Fruit fly (Drosophila melanogaster) whole organism, embryonic: ENCODE data around the gene CG6295.
A peak's percentile ranks its signal among the peaks of the same experiment; 100 is the strongest.

Source experiments
- Atf6 ChIP-seq: fragments of 200-800 bp; sonication (Bioruptor generic); IDR thresholded peaks from 2 replicates; pipeline ENCODE4 v1.3.6; 2022; ENCODE audit warnings: missing biosample characterization, missing genetic modification characterization
- BEAF-32 ChIP-seq: fragments of 200-800 bp; sonication (Bioruptor generic); optimal IDR thresholded peaks from 3 replicates; lab custom pipeline; 2017; ENCODE audit warnings: missing biosample characterization, missing genetic modification characterization, mild to moderate bottlenecking, moderate library complexity, missing genetic modification reagents
- Bgb ChIP-seq: fragments of 200-800 bp; sonication (Bioruptor generic); IDR thresholded peaks from 2 replicates; pipeline ENCODE4 v1.3.6; 2022; ENCODE audit warnings: missing biosample characterization, missing genetic modification characterization; ENCODE audit not compliant: partially characterized antibody
- Blimp-1 ChIP-seq: fragments of 200-800 bp; sonication (Bioruptor generic); optimal IDR thresholded peaks from 3 replicates; lab custom pipeline; 2018; ENCODE audit warnings: missing biosample characterization, missing genetic modification characterization, mild to moderate bottlenecking, moderate library complexity, missing genetic modification reagents
- CG10462 ChIP-seq: fragments of 200-800 bp; sonication (Bioruptor generic); optimal IDR thresholded peaks from 2 replicates; lab custom pipeline; 2016; ENCODE audit warnings: missing biosample characterization, missing genetic modification characterization
- CG10565 ChIP-seq: fragments of 200-800 bp; sonication (Bioruptor generic); optimal IDR thresholded peaks from 3 replicates; lab custom pipeline; 2016; ENCODE audit warnings: missing biosample characterization, mild to moderate bottlenecking, missing genetic modification characterization
- CG12769 ChIP-seq: fragments of 200-800 bp; sonication (Bioruptor generic); optimal IDR thresholded peaks from 2 replicates; lab custom pipeline; 2019; ENCODE audit warnings: missing biosample characterization, mild to moderate bottlenecking, missing genetic modification characterization, moderate library complexity
- CG13287 ChIP-seq: fragments of 200-800 bp; sonication (Bioruptor generic); IDR thresholded peaks from 2 replicates; pipeline ENCODE4 v1.3.6; 2022; ENCODE audit warnings: missing biosample characterization, missing genetic modification characterization; ENCODE audit not compliant: partially characterized antibody
- CG13775 ChIP-seq: fragments of 200-800 bp; sonication (Bioruptor generic); optimal IDR thresholded peaks from 3 replicates; lab custom pipeline; 2017; ENCODE audit warnings: missing biosample characterization, mild to moderate bottlenecking, missing genetic modification characterization
- CG14014 ChIP-seq: fragments of 200-800 bp; sonication (Bioruptor generic); IDR thresholded peaks from 2 replicates; pipeline ENCODE4 v1.3.6; 2022; ENCODE audit warnings: missing biosample characterization, missing genetic modification characterization
- CG14441 ChIP-seq: fragments of 200-800 bp; sonication (Bioruptor generic); IDR thresholded peaks from 2 replicates; pipeline ENCODE4 v1.3.6; 2022; ENCODE audit warnings: missing biosample characterization, missing genetic modification characterization
- CG15269 ChIP-seq: fragments of 200-800 bp; sonication (Bioruptor generic); optimal IDR thresholded peaks from 2 replicates; lab custom pipeline; 2018; ENCODE audit warnings: missing biosample characterization, mild to moderate bottlenecking, missing genetic modification characterization, moderate library complexity
- CG1647 ChIP-seq: fragments of 200-800 bp; sonication (Bioruptor generic); optimal IDR thresholded peaks from 3 replicates; lab custom pipeline; 2016; ENCODE audit warnings: missing biosample characterization, missing genetic modification characterization
- CG16863 ChIP-seq: fragments of 200-800 bp; sonication (Bioruptor generic); optimal IDR thresholded peaks from 3 replicates; lab custom pipeline; 2016; ENCODE audit warnings: missing biosample characterization, missing genetic modification characterization
- CG17612 ChIP-seq: fragments of 200-800 bp; sonication (Bioruptor generic); IDR thresholded peaks from 2 replicates; pipeline ENCODE4 v1.3.6; 2022; ENCODE audit warnings: missing biosample characterization, missing genetic modification characterization
- CG2199 ChIP-seq: fragments of 200-800 bp; sonication (Bioruptor generic); IDR thresholded peaks from 3 replicates; pipeline ENCODE4 v1.3.6; 2022; ENCODE audit warnings: missing biosample characterization, missing genetic modification characterization
- CG3065 ChIP-seq: fragments of 200-800 bp; sonication (Bioruptor generic); optimal IDR thresholded peaks from 2 replicates; lab custom pipeline; 2016; ENCODE audit warnings: missing biosample characterization, missing genetic modification characterization
- CG3726 ChIP-seq: fragments of 200-800 bp; sonication (Bioruptor generic); IDR thresholded peaks from 3 replicates; pipeline ENCODE4, ENCODE4 v1.3.6; 2022; ENCODE audit warnings: missing biosample characterization, missing genetic modification characterization
- CG3847 ChIP-seq: fragments of 200-800 bp; sonication (Bioruptor generic); IDR thresholded peaks from 2 replicates; pipeline ENCODE4 v1.3.6; 2022; ENCODE audit warnings: missing biosample characterization, missing genetic modification characterization
- CG4282 ChIP-seq: fragments of 200-800 bp; sonication (Bioruptor generic); optimal IDR thresholded peaks from 2 replicates; lab custom pipeline; 2016; ENCODE audit warnings: missing biosample characterization, missing genetic modification characterization
- CG6175 ChIP-seq: fragments of 200-800 bp; sonication (Bioruptor generic); IDR thresholded peaks from 3 replicates; pipeline ENCODE4 v1.3.6; 2022; ENCODE audit warnings: missing biosample characterization, missing genetic modification characterization
- CG6254 ChIP-seq: fragments of 200-800 bp; sonication (Bioruptor generic); optimal IDR thresholded peaks from 3 replicates; lab custom pipeline; 2017; ENCODE audit warnings: mild to moderate bottlenecking, missing biosample characterization, missing genetic modification reagents, missing genetic modification characterization
- CG7357 ChIP-seq: fragments of 200-800 bp; sonication (Bioruptor generic); IDR thresholded peaks from 3 replicates; pipeline ENCODE4 v1.3.6; 2022; ENCODE audit warnings: missing biosample characterization, missing genetic modification characterization
- CG7928 ChIP-seq: fragments of 200-800 bp; sonication (Bioruptor generic); optimal IDR thresholded peaks from 2 replicates; lab custom pipeline; 2017; ENCODE audit warnings: missing biosample characterization, mild to moderate bottlenecking, missing genetic modification characterization
- CG8281 ChIP-seq: fragments of 200-800 bp; sonication (Bioruptor generic); optimal IDR thresholded peaks from 2 replicates; lab custom pipeline; 2018; ENCODE audit warnings: missing biosample characterization, mild to moderate bottlenecking, missing genetic modification characterization, moderate library complexity
- Doc3 ChIP-seq: fragments of 200-800 bp; sonication (Bioruptor generic); IDR thresholded peaks from 3 replicates; pipeline ENCODE4 v1.3.6; 2022; ENCODE audit warnings: missing biosample characterization, missing genetic modification characterization; ENCODE audit not compliant: partially characterized antibody
- Ets65A ChIP-seq: fragments of 200-800 bp; sonication (Bioruptor generic); peaks from one replicate; lab custom pipeline; 2016; ENCODE audit warnings: missing biosample characterization, missing genetic modification characterization
- Hey ChIP-seq: fragments of 200-800 bp; sonication (Bioruptor generic); optimal IDR thresholded peaks from 3 replicates; lab custom pipeline; 2018; ENCODE audit warnings: missing biosample characterization, mild to moderate bottlenecking, missing genetic modification characterization
- Hr39 ChIP-seq: fragments of >200 bp; optimal IDR thresholded peaks from 2 replicates; lab custom pipeline; 2017
- Hr78 ChIP-seq, 2 experiments: fragments of 200-800 bp in 1 of 2; fragments of >200 bp in 1 of 2; sonication (Bioruptor generic) in 1 of 2; optimal IDR thresholded peaks; 2 replicates each; lab custom pipeline; 2017 to 2019; ENCODE audit warnings: missing biosample characterization in 2 of 2, missing genetic modification characterization in 2 of 2, mild to moderate bottlenecking in 1 of 2, moderate library complexity in 1 of 2
- Kr ChIP-seq: fragments of 200-800 bp; sonication (Bioruptor generic); optimal IDR thresholded peaks from 2 replicates; lab custom pipeline; 2017; ENCODE audit warnings: missing biosample characterization, mild to moderate bottlenecking, missing genetic modification characterization
- MTF-1 ChIP-seq: fragments of 200-800 bp; sonication (Bioruptor generic); optimal IDR thresholded peaks from 2 replicates; lab custom pipeline; 2018; ENCODE audit warnings: missing biosample characterization, mild to moderate bottlenecking, missing genetic modification characterization, borderline replicate concordance
- Nf-YA ChIP-seq: fragments of 200-800 bp; sonication (Bioruptor generic); IDR thresholded peaks from 2 replicates; pipeline ENCODE4 v1.3.6; 2022; ENCODE audit warnings: missing biosample characterization, missing genetic modification characterization
- Spps ChIP-seq: fragments of 200-800 bp; sonication (Bioruptor generic); optimal IDR thresholded peaks from 2 replicates; lab custom pipeline; 2018; ENCODE audit warnings: missing biosample characterization, mild to moderate bottlenecking, missing genetic modification characterization
- Stat92E ChIP-seq, 3 experiments: fragments of >200 bp in 2 of 3; fragments of 200-800 bp in 1 of 3; sonication (Bioruptor generic) in 1 of 3; optimal IDR thresholded peaks; 2 replicates each; lab custom pipeline; 2017 to 2019; ENCODE audit warnings: missing biosample characterization in 3 of 3, missing genetic modification characterization in 3 of 3, mild to moderate bottlenecking in 1 of 3, moderate library complexity in 1 of 3
- TFAM ChIP-seq: fragments of 200-800 bp; sonication (Bioruptor generic); optimal IDR thresholded peaks from 2 replicates; lab custom pipeline; 2017; ENCODE audit warnings: missing biosample characterization, missing genetic modification characterization, inconsistent platforms
- Usf ChIP-seq: fragments of 200-800 bp; sonication (Bioruptor generic); optimal IDR thresholded peaks from 2 replicates; lab custom pipeline; 2017; ENCODE audit warnings: missing genotype, missing biosample characterization, missing genetic modification characterization
- abd-A ChIP-seq: fragments of 200-800 bp; sonication (Bioruptor generic); optimal IDR thresholded peaks from 3 replicates; lab custom pipeline; 2019; ENCODE audit warnings: missing biosample characterization, mild to moderate bottlenecking, missing genetic modification characterization, moderate library complexity
- da ChIP-seq: fragments of 200-800 bp; sonication (Bioruptor generic); optimal IDR thresholded peaks from 2 replicates; lab custom pipeline; 2016; ENCODE audit warnings: missing biosample characterization, missing genetic modification characterization
- dpn ChIP-seq, 2 experiments: fragments of 200-800 bp; sonication (Bioruptor generic); optimal IDR thresholded peaks; 3 replicates each; lab custom pipeline; 2016; ENCODE audit warnings: missing biosample characterization in 2 of 2, missing genetic modification characterization in 2 of 2
- exex ChIP-seq: fragments of 200-800 bp; sonication (Bioruptor generic); optimal IDR thresholded peaks from 4 replicates; lab custom pipeline; 2018; ENCODE audit warnings: missing biosample characterization, mild to moderate bottlenecking, missing genetic modification characterization, moderate library complexity
- fru ChIP-seq: fragments of >200 bp; optimal IDR thresholded peaks from 2 replicates; lab custom pipeline; 2017
- ftz-f1 ChIP-seq: fragments of 200-800 bp; sonication (Bioruptor generic); optimal IDR thresholded peaks from 2 replicates; lab custom pipeline; 2016; ENCODE audit warnings: missing biosample characterization, missing genetic modification characterization
- ham ChIP-seq: fragments of 200-800 bp; sonication (Bioruptor generic); IDR thresholded peaks from 2 replicates; pipeline ENCODE4 v1.3.6; 2022; ENCODE audit warnings: missing biosample characterization, missing genetic modification characterization
- onecut ChIP-seq: fragments of 200-800 bp; sonication (Bioruptor generic); IDR thresholded peaks from 2 replicates; pipeline ENCODE4 v1.3.6; 2022; ENCODE audit warnings: missing biosample characterization, missing genetic modification characterization
- pita ChIP-seq: fragments of 200-800 bp; sonication (Bioruptor generic); optimal IDR thresholded peaks from 2 replicates; lab custom pipeline; 2017; ENCODE audit warnings: missing biosample characterization, mild to moderate bottlenecking, missing genetic modification characterization
- psq ChIP-seq: fragments of 200-800 bp; sonication (Bioruptor generic); optimal IDR thresholded peaks from 2 replicates; lab custom pipeline; 2017; ENCODE audit warnings: missing biosample characterization, missing genetic modification characterization
- sc ChIP-seq, 3 experiments: fragments of >200 bp in 2 of 3; fragments of 200-800 bp in 1 of 3; sonication (Bioruptor generic) in 1 of 3; optimal IDR thresholded peaks; 2 replicates in 2 of 3; 3 replicates in 1 of 3; lab custom pipeline; 2017; ENCODE audit warnings: mild to moderate bottlenecking in 1 of 3, missing biosample characterization in 1 of 3, missing genetic modification characterization in 1 of 3, missing genetic modification reagents in 1 of 3
- toy ChIP-seq: fragments of 200-800 bp; sonication (Bioruptor generic); IDR thresholded peaks from 2 replicates; pipeline ENCODE4 v1.3.6; 2022; ENCODE audit warnings: missing biosample characterization, missing genetic modification characterization
- vvl ChIP-seq: fragments of 200-800 bp; sonication (Bioruptor generic); IDR thresholded peaks from 2 replicates; pipeline ENCODE4 v1.3.6; 2022; ENCODE audit warnings: missing biosample characterization, missing genetic modification characterization
- wdn ChIP-seq: fragments of 200-800 bp; sonication (Bioruptor generic); IDR thresholded peaks from 2 replicates; pipeline ENCODE4 v1.3.6; 2022; ENCODE audit warnings: missing biosample characterization, missing genetic modification characterization

The CG6295 gene

dm6 chr3R:26980282-26980691 is 26.6 kb downstream of the CG6295 start (continued):
- no peak for TF ChIP-seq Nf-YA (GFP tag; lab: Robert Waterston, UW)
- TF ChIP-seq CG7928 (GFP tag; lab: Kevin White, UChicago) = no peak
- no peak for TF ChIP-seq TFAM (GFP tag; lab: Kevin White, UChicago)
- TF ChIP-seq CG6175 (GFP tag; lab: Robert Waterston, UW) = no peak
- TF ChIP-seq dpn (GFP tag; optimal IDR thresholded peaks at IDR 0.05; lab: Kevin White, UChicago) = no peak
- peak in 1 of 2 experiments; percentile 43 for TF ChIP-seq Hr78 (GFP tag; optimal IDR thresholded peaks at IDR 0.05; lab: Kevin White, UChicago)
- TF ChIP-seq Spps (tag; lab: Kevin White, UChicago) = no peak
- TF ChIP-seq CG10462 (GFP tag; lab: Kevin White, UChicago) = no peak
- no peak for TF ChIP-seq ham (GFP tag; lab: Robert Waterston, UW)
- no peak for TF ChIP-seq Stat92E (GFP tag; optimal IDR thresholded peaks at IDR 0.05; lab: Kevin White, UChicago)
- peak; percentile 9 for TF ChIP-seq BEAF-32
- no peak for TF ChIP-seq CG13775 (GFP tag; lab: Kevin White, UChicago)
- TF ChIP-seq Hey = no peak
- no peak for TF ChIP-seq Hr39 (lab: Kevin White, UChicago)
- no peak for TF ChIP-seq wdn (GFP tag; lab: Robert Waterston, UW)
- no peak for TF ChIP-seq fru
- peak; percentile 84 for TF ChIP-seq vvl (GFP tag; lab: Robert Waterston, UW)
- TF ChIP-seq CG14014 (GFP tag; lab: Robert Waterston, UW) = no peak
- TF ChIP-seq sc (optimal IDR thresholded peaks at IDR 0.05; lab: Kevin White, UChicago) = no peak
- TF ChIP-seq sc (GFP tag; optimal IDR thresholded peaks at IDR 0.05; lab: Kevin White, UChicago) = no peak
- TF ChIP-seq CG3726 (GFP tag; lab: Robert Waterston, UW) = no peak
- no peak for TF ChIP-seq Kr
- no peak for TF ChIP-seq Usf (GFP tag; lab: Kevin White, UChicago)
- no peak for TF ChIP-seq toy (GFP tag; lab: Robert Waterston, UW)
- TF ChIP-seq onecut = no peak
- no peak for TF ChIP-seq Blimp-1 (GFP tag; lab: Kevin White, UChicago)
- TF ChIP-seq Atf6 (GFP tag; lab: Robert Waterston, UW) = peak; percentile 48
- no peak for TF ChIP-seq CG3847 (GFP tag; lab: Robert Waterston, UW)
- no peak for TF ChIP-seq CG6254
- TF ChIP-seq CG2199 (GFP tag; lab: Robert Waterston, UW) = 0 out of 3 replicates have a peak, but pooled peaks have one; percentile 52
- TF ChIP-seq CG15269 = no peak
- no peak for TF ChIP-seq CG16863
- TF ChIP-seq MTF-1 (GFP tag; lab: Kevin White, UChicago) = peak; percentile 16
- TF ChIP-seq Bgb (GFP tag; lab: Robert Waterston, UW) = peak; percentile 37; the same call in 1 of the 2 replicates
- TF ChIP-seq ftz-f1 (GFP tag; lab: Kevin White, UChicago) = peak; percentile 83
- TF ChIP-seq CG8281 (tag; lab: Kevin White, UChicago) = no peak
- TF ChIP-seq CG14441 = no peak
- no peak for TF ChIP-seq CG10565 (GFP tag; lab: Kevin White, UChicago)
- no peak for TF ChIP-seq CG17612 (GFP tag; lab: Robert Waterston, UW)
- peak; percentile 70 for TF ChIP-seq CG13287 (GFP tag; lab: Robert Waterston, UW)
- peak; percentile 49 for TF ChIP-seq CG12769 (tag; lab: Kevin White, UChicago)
- TF ChIP-seq CG7357 (GFP tag; lab: Robert Waterston, UW) = no peak
- no peak for TF ChIP-seq CG3065 (GFP tag; lab: Kevin White, UChicago)
- no peak for TF ChIP-seq CG4282
- no peak for TF ChIP-seq CG1647
- no peak for TF ChIP-seq Doc3 (GFP tag; lab: Robert Waterston, UW)
- TF ChIP-seq da (GFP tag; lab: Kevin White, UChicago) = no peak
- TF ChIP-seq Ets65A (GFP tag; lab: Kevin White, UChicago) = no peak
- no peak for TF ChIP-seq exex (tag; lab: Kevin White, UChicago)
- no peak for TF ChIP-seq pita (GFP tag; lab: Kevin White, UChicago)
- TF ChIP-seq abd-A (tag; lab: Kevin White, UChicago) = peak; percentile 57
- peak; percentile 29 for TF ChIP-seq psq
